Worm (Caenorhabditis elegans) whole organism, L4/young adult: ENCODE data around the gene mab-10.

ENCODE experiments used
- W03F9.2 ChIP-seq: fragments of 150-350 bp; optimal IDR thresholded peaks from 2 replicates; lab custom pipeline; 2014; ENCODE audit warnings: missing biosample characterization, missing genetic modification characterization
- dao-5 ChIP-seq: sonication (generic microtip); optimal IDR thresholded peaks from 2 replicates; lab custom pipeline; 2016; ENCODE audit warnings: missing genotype, missing genetic modification characterization, moderate library complexity, missing compliant biosample characterization
- him-1 ChIP-seq: sonication (generic microtip); optimal IDR thresholded peaks from 2 replicates; lab custom pipeline; 2016; ENCODE audit warnings: missing genotype, missing genetic modification reagents, missing genetic modification characterization, missing compliant biosample characterization

mab-10 gene

DNA sequence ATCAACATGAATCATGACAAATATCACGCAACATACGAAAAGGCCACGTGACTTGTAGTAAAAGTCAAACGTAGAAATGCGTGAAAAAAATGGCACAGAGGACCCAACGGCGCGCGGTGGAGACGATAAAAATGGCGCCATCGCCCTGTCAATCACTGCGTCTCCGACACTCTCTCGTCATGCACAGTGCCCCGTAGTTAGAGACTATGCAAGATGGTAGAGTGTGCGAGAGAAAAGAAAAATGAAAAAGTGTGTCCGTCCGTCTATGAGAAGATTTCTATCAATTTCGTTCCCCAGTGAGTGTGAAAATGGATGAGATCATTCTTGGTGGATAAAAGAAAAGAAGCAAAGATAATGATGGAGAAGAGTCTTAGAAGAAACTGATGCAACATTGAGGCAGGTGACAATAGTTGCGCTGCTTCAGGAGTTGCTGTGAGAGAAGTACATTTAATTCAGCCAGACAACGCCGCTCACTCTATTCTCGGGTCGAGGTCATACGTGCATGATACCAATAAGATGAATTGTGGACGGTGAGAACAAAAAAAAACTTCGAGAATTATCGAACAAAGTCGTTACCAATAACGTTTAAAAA lies 27.7 kb downstream of the mab-10 start:
- no peak for TF ChIP-seq him-1 (tag; lab: Kevin White, UChicago)
- no peak for TF ChIP-seq dao-5 (tag; lab: Kevin White, UChicago)
- no peak for TF ChIP-seq W03F9.2 (tag; lab: Kevin White, UChicago)

DNA sequence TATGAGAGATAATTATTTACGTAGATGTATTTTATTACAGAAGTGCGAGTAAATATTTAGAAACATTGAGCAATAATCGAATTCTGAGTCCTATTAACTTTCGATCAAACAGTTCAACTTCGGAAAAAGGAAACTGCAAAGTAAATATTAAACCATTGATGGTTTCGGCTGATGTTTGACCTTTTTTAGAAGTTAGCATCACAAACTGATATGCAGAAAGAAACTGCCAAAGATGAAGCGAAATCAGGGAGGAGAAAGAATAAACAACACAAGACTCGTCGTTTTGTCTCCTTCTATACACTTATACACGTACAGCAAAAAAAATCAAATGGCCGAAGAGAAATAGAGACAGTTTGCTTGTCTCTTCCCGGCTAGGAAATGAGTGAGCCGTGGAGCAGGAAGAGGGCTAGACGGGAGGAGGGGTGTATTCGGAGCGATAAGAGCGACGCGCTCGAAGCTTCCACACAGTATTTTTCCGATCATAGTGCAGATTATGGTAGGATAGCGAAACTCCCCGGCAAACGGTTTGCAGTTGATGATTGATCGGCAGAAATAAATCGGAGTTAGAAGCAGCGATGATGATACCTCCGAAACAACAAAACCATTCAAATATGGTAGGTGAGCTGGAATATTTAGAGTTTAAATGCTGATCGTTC lies 28.8 kb downstream of the mab-10 start:
- TF ChIP-seq dao-5 (tag; lab: Kevin White, UChicago) (no peak), him-1 (tag; lab: Kevin White, UChicago) (no peak)

DNA sequence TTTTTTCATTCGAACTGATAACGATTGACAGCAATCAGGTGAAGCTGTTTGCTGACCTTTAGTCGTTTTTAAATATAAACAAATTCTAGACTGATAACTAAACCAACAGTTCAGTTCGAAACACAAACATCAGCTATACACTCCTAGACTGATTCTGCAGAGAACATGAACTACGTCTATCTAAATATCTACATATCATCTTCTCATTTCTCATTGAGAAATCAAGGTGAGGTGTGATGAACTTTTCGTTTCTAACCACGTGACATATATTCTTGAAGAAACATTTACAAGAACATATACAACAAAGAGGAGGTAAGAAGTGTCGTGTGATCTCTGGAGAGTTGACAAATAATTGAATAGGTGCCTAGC lies 29.3 kb downstream of the mab-10 start:
- TF ChIP-seq him-1 (tag; lab: Kevin White, UChicago) (no peak), dao-5 (tag; lab: Kevin White, UChicago) (no peak), W03F9.2 (tag; lab: Kevin White, UChicago) (no peak)

DNA sequence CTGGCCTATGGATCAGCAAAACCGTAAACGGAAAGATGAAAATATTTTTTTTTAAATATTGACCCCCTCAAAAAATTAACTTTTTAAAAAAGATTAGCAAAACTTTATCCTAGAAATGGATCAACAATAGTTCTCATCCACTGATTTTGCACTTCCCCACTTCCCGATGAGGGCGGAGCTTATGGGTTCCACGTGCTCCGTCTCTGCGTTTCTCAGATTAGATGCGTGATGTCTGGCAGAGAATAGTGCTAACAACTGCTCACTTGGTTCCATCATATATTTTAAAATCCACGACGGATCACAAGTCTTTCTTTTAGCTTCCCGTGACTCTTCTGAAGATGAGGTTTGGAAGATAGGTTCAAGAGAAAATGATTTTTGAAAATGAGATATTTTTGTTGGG lies 30.5 kb downstream of the mab-10 start:
- TF ChIP-seq dao-5 (tag; lab: Kevin White, UChicago) = no peak
- no peak for TF ChIP-seq him-1 (tag; lab: Kevin White, UChicago)
- no peak for TF ChIP-seq W03F9.2 (tag; lab: Kevin White, UChicago)

DNA sequence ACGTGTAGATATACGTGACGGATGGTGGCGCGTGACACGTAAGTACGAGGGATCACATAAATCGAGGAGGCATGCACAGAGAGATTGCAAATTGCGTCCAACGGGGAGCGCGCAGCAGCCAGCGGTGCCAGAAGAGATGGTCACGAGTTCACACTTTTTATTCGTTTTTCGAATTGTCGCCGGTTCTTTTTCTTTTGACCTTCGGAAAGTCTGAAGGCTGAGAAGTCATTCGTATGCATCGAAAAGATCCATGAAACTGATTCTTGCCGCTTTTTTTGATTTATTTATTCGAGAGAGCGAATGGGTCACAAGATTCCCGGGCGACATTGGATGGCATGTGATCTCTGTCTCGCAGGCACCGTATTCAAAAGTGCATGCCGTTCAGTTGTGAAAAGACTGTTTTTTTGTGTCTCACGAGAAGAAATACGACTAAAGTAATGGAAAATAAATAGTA lies 31.1 kb downstream of the mab-10 start:
- TF ChIP-seq W03F9.2 (tag; lab: Kevin White, UChicago) (no peak), dao-5 (tag; lab: Kevin White, UChicago) (no peak), him-1 (tag; lab: Kevin White, UChicago) (no peak)

DNA sequence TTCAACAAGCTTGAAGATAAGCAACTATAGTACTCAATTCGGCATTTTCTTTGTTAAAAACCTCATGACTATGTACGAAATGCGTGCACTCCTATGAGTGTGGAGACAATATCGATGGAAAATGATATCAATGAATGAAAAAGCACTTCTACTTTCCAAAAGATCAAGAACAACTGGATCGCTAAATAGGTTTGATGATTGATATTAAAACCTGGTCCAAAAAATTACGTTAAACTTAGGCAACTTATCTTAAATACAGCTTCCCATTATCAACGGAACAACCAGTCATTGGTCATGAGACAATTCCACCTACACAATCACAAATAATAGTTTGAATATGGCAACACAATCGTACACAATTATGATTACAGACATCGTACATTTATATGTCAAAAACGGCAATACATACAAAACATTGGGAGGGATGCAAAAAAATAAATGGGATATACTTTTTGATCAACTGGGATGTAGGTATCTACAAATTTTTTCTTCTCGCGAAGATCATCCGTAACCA lies 31.8 kb downstream of the mab-10 start:
- TF ChIP-seq dao-5 (tag; lab: Kevin White, UChicago) = no peak
- TF ChIP-seq him-1 (tag; lab: Kevin White, UChicago) = no peak
- no peak for TF ChIP-seq W03F9.2 (tag; lab: Kevin White, UChicago)

DNA sequence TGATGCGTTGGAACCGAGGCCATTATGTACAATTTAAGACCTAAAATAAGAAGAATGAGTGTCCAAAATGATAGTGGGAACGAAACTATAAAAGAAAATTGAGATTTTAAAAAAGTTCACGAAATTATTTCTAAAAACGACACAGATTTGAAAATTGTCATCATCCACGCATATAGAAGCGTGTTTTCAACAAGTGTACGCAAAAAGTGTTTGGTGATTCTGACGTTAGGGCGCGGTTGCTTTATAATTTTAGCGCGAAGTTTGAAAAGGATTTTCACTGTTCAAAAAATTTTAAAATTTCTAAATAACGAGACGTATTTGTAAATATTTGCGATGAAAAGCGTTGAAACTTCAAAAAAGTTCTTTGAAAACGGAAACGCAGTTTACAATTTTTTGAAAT lies 35.5 kb downstream of the mab-10 start, which contains the start of gene cdc-48.1:
Gene cdc-48.1 (minus strand): TSS at position 40 of the 400 bp plus-strand sequence.
- peak; percentile 80 for TF ChIP-seq dao-5 (tag; lab: Kevin White, UChicago)
- TF ChIP-seq W03F9.2 (tag; lab: Kevin White, UChicago) = peak; percentile 99
- TF ChIP-seq him-1 (tag; lab: Kevin White, UChicago) = peak; percentile 100

DNA sequence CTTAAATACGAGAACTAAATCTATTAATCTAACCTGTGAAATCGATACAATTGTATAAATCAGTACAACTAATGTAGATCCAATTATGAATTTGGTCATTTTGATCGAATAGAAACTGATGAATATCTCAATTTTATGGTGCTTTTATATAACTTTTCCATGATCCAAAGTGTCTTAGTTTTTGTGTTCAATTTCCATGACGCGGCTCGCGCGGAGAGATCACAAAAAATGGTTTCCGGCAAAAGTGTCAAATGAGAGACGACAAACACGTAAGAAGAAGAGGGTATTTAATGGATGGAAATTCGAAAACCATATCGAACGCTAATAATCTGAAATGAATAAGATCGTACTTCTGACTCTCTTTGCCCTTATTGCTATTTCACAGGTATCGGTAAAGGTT lies 36.7 kb downstream of the mab-10 start, which contains the start of the genes C06A1.6 and C06A1.7:
Gene C06A1.6 (minus strand): TSS at position 101 of the 400 bp plus-strand sequence.
Gene C06A1.7 (plus strand): TSS at position 314 of the 400 bp plus-strand sequence.
- TF ChIP-seq W03F9.2 (tag; lab: Kevin White, UChicago) (no peak), dao-5 (tag; lab: Kevin White, UChicago) (no peak), him-1 (tag; lab: Kevin White, UChicago) (no peak)

DNA sequence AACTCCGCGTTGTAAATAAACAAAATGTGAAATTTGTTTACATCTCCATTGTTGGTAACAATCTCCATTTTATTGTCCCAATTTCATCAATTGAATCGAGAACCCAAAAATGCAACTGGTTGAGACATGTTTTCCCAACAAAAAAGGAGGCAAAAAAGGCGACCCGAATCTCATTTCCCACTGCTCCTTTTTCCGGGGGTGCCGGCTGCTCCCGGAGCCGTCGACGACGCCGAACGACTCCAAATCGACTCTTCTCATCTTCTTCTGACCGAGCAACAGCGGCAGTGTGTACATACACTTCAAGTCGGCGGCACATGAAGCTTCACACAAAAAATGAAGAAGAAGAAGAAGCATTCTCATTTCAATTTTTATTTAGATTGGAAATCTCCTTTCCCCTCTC lies 38.6 kb downstream of the mab-10 start:
- TF ChIP-seq W03F9.2 (tag; lab: Kevin White, UChicago) (no peak), dao-5 (tag; lab: Kevin White, UChicago) (no peak), him-1 (tag; lab: Kevin White, UChicago) (no peak)

DNA sequence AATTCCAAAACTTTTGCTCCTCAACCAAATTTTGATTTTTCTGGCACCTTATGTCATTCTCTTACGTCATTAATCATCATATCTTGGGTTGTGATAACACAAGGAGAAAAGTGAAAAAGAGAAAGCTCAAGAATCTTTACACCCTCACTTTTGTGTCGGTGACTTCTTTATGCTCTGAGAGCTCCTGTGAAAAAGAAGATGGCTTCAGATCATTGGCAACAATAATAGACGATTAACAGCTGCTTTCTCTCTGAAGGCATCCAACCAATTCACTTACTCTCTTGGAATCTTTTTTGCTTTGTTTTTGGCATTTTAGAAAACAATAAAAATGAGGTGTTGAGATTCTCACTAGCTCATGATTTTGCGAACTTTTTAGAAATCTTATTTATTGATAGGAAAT lies 41.6 kb downstream of the mab-10 start:
- no peak for TF ChIP-seq W03F9.2 (tag; lab: Kevin White, UChicago)
- TF ChIP-seq him-1 (tag; lab: Kevin White, UChicago) = no peak
- no peak for TF ChIP-seq dao-5 (tag; lab: Kevin White, UChicago)

DNA sequence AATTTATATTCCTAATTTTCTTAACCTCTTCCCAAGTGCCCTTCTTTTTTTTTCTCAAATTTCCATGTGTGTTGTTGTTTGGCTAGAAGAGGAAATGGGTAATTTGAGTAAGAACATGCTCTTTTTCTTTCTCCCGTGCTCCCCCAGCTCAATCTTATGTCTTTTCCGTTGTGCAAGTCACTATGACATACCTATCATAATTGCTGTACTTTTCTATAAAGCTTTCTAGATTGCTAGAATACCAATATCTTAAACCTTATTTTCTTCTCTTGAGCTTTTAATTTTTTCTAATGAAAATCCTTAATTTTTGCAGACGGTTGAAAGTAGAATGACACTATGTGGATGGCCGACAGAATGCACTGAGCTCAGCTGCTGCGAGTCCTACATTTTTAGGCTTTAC lies 42.4 kb downstream of the mab-10 start, which contains the start of gene txt-13:
Gene txt-13 (plus strand): TSS at position 301 of the 400 bp plus-strand sequence.
- TF ChIP-seq him-1 (tag; lab: Kevin White, UChicago) (no peak), dao-5 (tag; lab: Kevin White, UChicago) (no peak), W03F9.2 (tag; lab: Kevin White, UChicago) (no peak)

DNA sequence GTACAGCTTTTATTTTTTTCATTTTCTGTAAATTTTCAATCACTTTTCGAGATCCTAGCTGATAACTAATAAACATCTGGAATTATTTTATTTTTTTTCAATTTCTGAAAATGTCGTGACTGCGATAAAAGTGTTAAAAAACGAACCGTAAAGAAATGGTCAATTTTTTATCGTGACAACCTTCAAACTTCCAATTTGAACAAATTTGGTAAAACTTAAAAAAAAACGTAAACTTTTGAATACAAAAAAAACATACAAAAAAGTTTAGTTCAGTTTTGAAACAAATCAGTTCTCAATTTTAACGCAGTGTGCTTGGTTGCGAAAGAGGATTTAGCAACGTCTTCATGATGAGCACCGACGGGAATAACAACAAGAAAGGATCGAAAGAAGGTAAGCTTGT lies 44.1 kb downstream of the mab-10 start, which contains the start of gene C06A1.3:
Gene C06A1.3 (plus strand): TSS at position 301 of the 400 bp plus-strand sequence.
- TF ChIP-seq W03F9.2 (tag; lab: Kevin White, UChicago) (no peak), dao-5 (tag; lab: Kevin White, UChicago) (no peak)

DNA sequence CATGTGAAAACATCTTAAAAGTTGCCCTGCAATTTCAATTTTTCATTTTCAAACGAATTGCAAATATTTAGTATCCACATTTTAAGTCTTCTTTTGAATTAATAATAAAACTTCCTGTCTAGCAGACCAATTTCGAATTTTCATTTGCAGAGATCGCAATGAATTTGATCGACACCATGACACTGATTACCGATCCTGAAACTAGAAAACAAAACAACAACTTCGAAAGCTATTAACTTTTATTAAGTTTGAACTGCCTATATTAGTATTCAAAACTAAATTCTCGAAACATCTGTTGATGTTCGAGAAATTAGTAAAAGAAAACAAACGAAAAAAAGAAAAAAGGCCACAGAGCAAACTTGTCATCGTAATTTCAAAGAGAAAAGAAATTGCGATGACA lies 46.3 kb downstream of the mab-10 start:
- TF ChIP-seq dao-5 (tag; lab: Kevin White, UChicago) = no peak
